Worm (Caenorhabditis elegans): ENCODE results near the gene tag-278.
A peak's percentile ranks its signal among the peaks of the same experiment; 100 is the strongest.

tag-278 gene

ce11 chrX:3678507-3679175, 10.4 kb downstream of the tag-278 start, which contains the start of gene tag-52:
TSS of gene tag-52 (minus strand) at chrX:3678557.
- TF ChIP-seq egl-43 (GFP tag; IDR thresholded peaks at IDR 0.05) (no peak), skn-1 (tag; optimal IDR thresholded peaks at IDR 0.05) (no peak), nhr-41 (GFP tag; IDR thresholded peaks at IDR 0.05) (no peak), tra-1 (GFP tag; IDR thresholded peaks at IDR 0.05) (no peak), gei-8 (GFP tag; optimal IDR thresholded peaks at IDR 0.05) (no peak), rbr-2 (tag; optimal IDR thresholded peaks at IDR 0.05) (peak; percentile 16), aly-2 (tag; optimal IDR thresholded peaks at IDR 0.05) (no peak), zfp-2 (tag; optimal IDR thresholded peaks at IDR 0.05) (no peak), lin-38 (GFP tag; IDR thresholded peaks at IDR 0.05) (peak; percentile 64), ceh-62 (tag; optimal IDR thresholded peaks at IDR 0.05) (no peak), F44E2.7 (GFP tag; IDR thresholded peaks at IDR 0.05) (no peak), ceh-20 (GFP tag; IDR thresholded peaks at IDR 0.05) (no peak; the same call in 1 of the 2 replicates), lsy-2 (tag; optimal IDR thresholded peaks at IDR 0.05) (peak in 1 of 2 experiments; percentile 48), T20F7.1 (GFP tag; optimal IDR thresholded peaks at IDR 0.05) (no peak), tag-97 (GFP tag; IDR thresholded peaks at IDR 0.05) (no peak), lin-15B (tag; optimal IDR thresholded peaks at IDR 0.05) (no peak), ctbp-1 (GFP tag; IDR thresholded peaks at IDR 0.05) (no peak), F37D6.2 (tag; optimal IDR thresholded peaks at IDR 0.05) (no peak), vab-7 (GFP tag; IDR thresholded peaks at IDR 0.05) (no peak), madf-5 (GFP tag; IDR thresholded peaks at IDR 0.05) (no peak), Y48G9A.11 (GFP tag; IDR thresholded peaks at IDR 0.05) (no peak), sdz-12 (GFP tag; optimal IDR thresholded peaks at IDR 0.05) (no peak), F49E8.2 (tag; optimal IDR thresholded peaks at IDR 0.05; ENCODE audit: borderline replicate concordance) (no peak), mdt-29 (GFP tag; IDR thresholded peaks at IDR 0.05) (no peak), snpc-4 (tag; optimal IDR thresholded peaks at IDR 0.05) (no peak), Y75B8A.6 (GFP tag; IDR thresholded peaks at IDR 0.05) (no peak), ztf-7 (tag; optimal IDR thresholded peaks at IDR 0.05) (no peak), set-16 (GFP tag; IDR thresholded peaks at IDR 0.05) (peak; percentile 27; the same call in 1 of the 2 replicates), mxl-2 (GFP tag; conservative IDR thresholded peaks at IDR 0.05) (no peak), egl-27 (tag; optimal IDR thresholded peaks at IDR 0.05) (no peak), snpc-1.2 (GFP tag; IDR thresholded peaks at IDR 0.05) (no peak), daf-16 (GFP tag; optimal IDR thresholded peaks at IDR 0.05) (no peak), daf-16 (tag; optimal IDR thresholded peaks at IDR 0.05) (no peak), mes-2 (tag; optimal IDR thresholded peaks at IDR 0.05; ENCODE audit: poor library complexity, severe bottlenecking) (no peak), ceh-82 (tag; optimal IDR thresholded peaks at IDR 0.05) (no peak), hlh-30 (tag; optimal IDR thresholded peaks at IDR 0.05; ENCODE audit: insufficient read depth) (peak; percentile 81), spr-1 (tag; optimal IDR thresholded peaks at IDR 0.05) (no peak), madf-9 (GFP tag; conservative IDR thresholded peaks at IDR 0.05) (no peak), nhr-76 (tag; optimal IDR thresholded peaks at IDR 0.05) (no peak), lir-3 (tag; optimal IDR thresholded peaks at IDR 0.05) (no peak), aha-1 (tag) (no peak), lin-29 (GFP tag; IDR thresholded peaks at IDR 0.05) (no peak), hmg-1.1 (GFP tag; IDR thresholded peaks at IDR 0.05) (peak; percentile 57; the same call in 1 of the 2 replicates), daf-19 (GFP tag; conservative IDR thresholded peaks at IDR 0.05) (no peak), nhr-6 (tag; optimal IDR thresholded peaks at IDR 0.05) (peak; percentile 32), daf-8 (GFP tag; IDR thresholded peaks at IDR 0.05) (no peak), unc-130 (GFP tag; optimal IDR thresholded peaks at IDR 0.05) (no peak), zip-11 (GFP tag; IDR thresholded peaks at IDR 0.05) (no peak), nhr-77 (tag; optimal IDR thresholded peaks at IDR 0.05) (peak; percentile 35), nhr-102 (tag; optimal IDR thresholded peaks at IDR 0.05) (no peak), daf-12 (tag; optimal IDR thresholded peaks at IDR 0.05) (no peak), attf-4 (tag; optimal IDR thresholded peaks at IDR 0.05) (no peak)
